Fruit fly (Drosophila melanogaster): ENCODE results near the gene SF2.

SF2 gene

dm6 chr3R:16341817-16342374 lies at the start of gene SF2, which contains the start of gene pad:
Gene SF2 (minus strand): TSS chr3R:16341988.
Gene pad (plus strand): TSS chr3R:16342318.
- TF ChIP-seq psq (optimal IDR thresholded peaks at IDR 0.05), result no peak
- no peak for TF ChIP-seq EcR (GFP tag; optimal IDR thresholded peaks at IDR 0.05)
- no peak for TF ChIP-seq pan (optimal IDR thresholded peaks at IDR 0.05)
- TF ChIP-seq Dll (optimal IDR thresholded peaks at IDR 0.05), result no peak
- TF ChIP-seq usp (GFP tag; optimal IDR thresholded peaks at IDR 0.05), result no peak
- TF ChIP-seq CG8478 (optimal IDR thresholded peaks at IDR 0.05), result no peak

- TF ChIP-seq Dll (optimal IDR thresholded peaks at IDR 0.05), result no peak
- TF ChIP-seq usp (GFP tag; optimal IDR thresholded peaks at IDR 0.05), result no peak
- TF ChIP-seq psq (optimal IDR thresholded peaks at IDR 0.05), result no peak
- no peak for TF ChIP-seq EcR (GFP tag; optimal IDR thresholded peaks at IDR 0.05)
- no peak for TF ChIP-seq pan (optimal IDR thresholded peaks at IDR 0.05)
- TF ChIP-seq CG8478 (optimal IDR thresholded peaks at IDR 0.05), result no peak
Observed at dm6 chr3R:16389117-16389516, 47.3 kb upstream of the SF2 start.

dm6 chr3R:16387039-16387438 lies 45.3 kb upstream of the SF2 start:
- TF ChIP-seq CG8478 (optimal IDR thresholded peaks at IDR 0.05), result no peak
- no peak for TF ChIP-seq psq (optimal IDR thresholded peaks at IDR 0.05)
- TF ChIP-seq Dll (optimal IDR thresholded peaks at IDR 0.05), result no peak
- no peak for TF ChIP-seq EcR (GFP tag; optimal IDR thresholded peaks at IDR 0.05)
- TF ChIP-seq pan (optimal IDR thresholded peaks at IDR 0.05), result no peak

- TF ChIP-seq Dll (optimal IDR thresholded peaks at IDR 0.05), result no peak
- no peak for TF ChIP-seq pan (optimal IDR thresholded peaks at IDR 0.05)
- no peak for TF ChIP-seq psq (optimal IDR thresholded peaks at IDR 0.05)
Observed at dm6 chr3R:16385586-16385985, 43.8 kb upstream of the SF2 start.

- TF ChIP-seq psq (optimal IDR thresholded peaks at IDR 0.05) (no peak), pan (optimal IDR thresholded peaks at IDR 0.05) (no peak), EcR (GFP tag; optimal IDR thresholded peaks at IDR 0.05) (no peak), CG8478 (optimal IDR thresholded peaks at IDR 0.05) (no peak), usp (GFP tag; optimal IDR thresholded peaks at IDR 0.05) (no peak), Dll (optimal IDR thresholded peaks at IDR 0.05) (no peak)
Observed at dm6 chr3R:16374101-16374500, 32.3 kb upstream of the SF2 start.

- TF ChIP-seq Dll (optimal IDR thresholded peaks at IDR 0.05) (no peak), EcR (GFP tag; optimal IDR thresholded peaks at IDR 0.05) (no peak), CG8478 (optimal IDR thresholded peaks at IDR 0.05) (no peak), psq (optimal IDR thresholded peaks at IDR 0.05) (no peak), pan (optimal IDR thresholded peaks at IDR 0.05) (no peak), usp (GFP tag; optimal IDR thresholded peaks at IDR 0.05) (no peak)
Observed at dm6 chr3R:16370433-16370832, 28.6 kb upstream of the SF2 start, which contains the start of gene CG10317. Gene CG10317 (minus strand): TSS chr3R:16370533.

- no peak for TF ChIP-seq CG8478 (optimal IDR thresholded peaks at IDR 0.05)
- no peak for TF ChIP-seq EcR (GFP tag; optimal IDR thresholded peaks at IDR 0.05)
- TF ChIP-seq psq (optimal IDR thresholded peaks at IDR 0.05), result no peak
- no peak for TF ChIP-seq pan (optimal IDR thresholded peaks at IDR 0.05)
Observed at dm6 chr3R:16368288-16368687, 26.5 kb upstream of the SF2 start, which contains the start of gene js. Gene js (minus strand): TSS chr3R:16368306.

dm6 chr3R:16360008-16360407 lies 18.2 kb upstream of the SF2 start, which contains the start of gene CG42446:
Gene CG42446 (minus strand): TSS chr3R:16360108.
- TF ChIP-seq Dll (optimal IDR thresholded peaks at IDR 0.05) (no peak), pan (optimal IDR thresholded peaks at IDR 0.05) (no peak), CG8478 (optimal IDR thresholded peaks at IDR 0.05) (no peak), EcR (GFP tag; optimal IDR thresholded peaks at IDR 0.05) (no peak), usp (GFP tag; optimal IDR thresholded peaks at IDR 0.05) (no peak), psq (optimal IDR thresholded peaks at IDR 0.05) (no peak)

- no peak for TF ChIP-seq CG8478 (optimal IDR thresholded peaks at IDR 0.05)
- TF ChIP-seq Dll (optimal IDR thresholded peaks at IDR 0.05), result no peak
- TF ChIP-seq EcR (GFP tag; optimal IDR thresholded peaks at IDR 0.05), result no peak
- TF ChIP-seq psq (optimal IDR thresholded peaks at IDR 0.05), result no peak
- no peak for TF ChIP-seq usp (GFP tag; optimal IDR thresholded peaks at IDR 0.05)
- TF ChIP-seq pan (optimal IDR thresholded peaks at IDR 0.05), result no peak
Observed at dm6 chr3R:16359098-16359497, 17.3 kb upstream of the SF2 start, which contains the start of gene CG17931. Gene CG17931 (minus strand): TSS chr3R:16359466.

- TF ChIP-seq EcR (GFP tag; optimal IDR thresholded peaks at IDR 0.05) (no peak), pan (optimal IDR thresholded peaks at IDR 0.05) (no peak), psq (optimal IDR thresholded peaks at IDR 0.05) (no peak), usp (GFP tag; optimal IDR thresholded peaks at IDR 0.05) (no peak), Dll (optimal IDR thresholded peaks at IDR 0.05) (no peak), CG8478 (optimal IDR thresholded peaks at IDR 0.05) (no peak)
Observed at dm6 chr3R:16356863-16357215, 15.1 kb upstream of the SF2 start, which contains the start of gene CG10311. Gene CG10311 (minus strand): TSS chr3R:16357015.

dm6 chr3R:16356215-16356862 lies 14.6 kb upstream of the SF2 start:
- TF ChIP-seq EcR (GFP tag; optimal IDR thresholded peaks at IDR 0.05), result no peak
- TF ChIP-seq CG8478 (optimal IDR thresholded peaks at IDR 0.05), result no peak
- no peak for TF ChIP-seq psq (optimal IDR thresholded peaks at IDR 0.05)

- no peak for TF ChIP-seq Dll (optimal IDR thresholded peaks at IDR 0.05)
Observed at dm6 chr3R:16355393-16355943, 13.7 kb upstream of the SF2 start.

- TF ChIP-seq EcR (GFP tag; optimal IDR thresholded peaks at IDR 0.05) (no peak), Dll (optimal IDR thresholded peaks at IDR 0.05) (no peak), CG8478 (optimal IDR thresholded peaks at IDR 0.05) (no peak), pan (optimal IDR thresholded peaks at IDR 0.05) (no peak), usp (GFP tag; optimal IDR thresholded peaks at IDR 0.05) (no peak), psq (optimal IDR thresholded peaks at IDR 0.05) (no peak)
Observed at dm6 chr3R:16353671-16354070, 11.9 kb upstream of the SF2 start.
